Fruit fly (Drosophila melanogaster) whole organism, adult: Measurements from ENCODE around the gene Tsp.

ENCODE experiments used
- CG12768 ChIP-seq: fragments of 200-800 bp; sonication (Bioruptor generic); optimal IDR thresholded peaks from 2 replicates; lab custom pipeline; 2017; ENCODE audit warnings: missing biosample characterization, missing genetic modification characterization, mild to moderate bottlenecking, moderate library complexity, missing genetic modification reagents
- CG14711 ChIP-seq: fragments of 200-800 bp; sonication (Bioruptor generic); optimal IDR thresholded peaks from 2 replicates; lab custom pipeline; 2018; ENCODE audit warnings: missing biosample characterization, mild to moderate bottlenecking, missing genetic modification characterization, moderate library complexity
- CG7101 ChIP-seq: fragments of 200-800 bp; sonication (Bioruptor generic); optimal IDR thresholded peaks from 2 replicates; lab custom pipeline; 2018; ENCODE audit warnings: missing biosample characterization, mild to moderate bottlenecking, missing genetic modification characterization, moderate library complexity
- Crg-1 ChIP-seq: fragments of 200-800 bp; sonication (Bioruptor generic); optimal IDR thresholded peaks from 2 replicates; lab custom pipeline; 2016; ENCODE audit warnings: missing biosample characterization, missing genetic modification characterization
- Mnt ChIP-seq: fragments of 200-800 bp; sonication (Bioruptor generic); optimal IDR thresholded peaks from 2 replicates; lab custom pipeline; 2016; ENCODE audit warnings: missing biosample characterization, mild to moderate bottlenecking, missing genetic modification characterization
- cic ChIP-seq: fragments of 200-800 bp; sonication (Bioruptor generic); optimal IDR thresholded peaks from 2 replicates; lab custom pipeline; 2017; ENCODE audit warnings: missing biosample characterization, mild to moderate bottlenecking, missing genetic modification characterization, moderate library complexity
- kay ChIP-seq: fragments of 200-800 bp; sonication (Bioruptor generic); peaks from one replicate; lab custom pipeline; 2016; ENCODE audit warnings: missing biosample characterization, missing genetic modification characterization, borderline replicate concordance
- ovo ChIP-seq: fragments of 200-800 bp; sonication (Bioruptor generic); optimal IDR thresholded peaks from 2 replicates; lab custom pipeline; 2016; ENCODE audit warnings: missing biosample characterization, missing genetic modification characterization
- toe ChIP-seq: fragments of 200-800 bp; sonication (Bioruptor generic); optimal IDR thresholded peaks from 2 replicates; lab custom pipeline; 2016; ENCODE audit warnings: missing biosample characterization, missing genetic modification characterization

DNA sequence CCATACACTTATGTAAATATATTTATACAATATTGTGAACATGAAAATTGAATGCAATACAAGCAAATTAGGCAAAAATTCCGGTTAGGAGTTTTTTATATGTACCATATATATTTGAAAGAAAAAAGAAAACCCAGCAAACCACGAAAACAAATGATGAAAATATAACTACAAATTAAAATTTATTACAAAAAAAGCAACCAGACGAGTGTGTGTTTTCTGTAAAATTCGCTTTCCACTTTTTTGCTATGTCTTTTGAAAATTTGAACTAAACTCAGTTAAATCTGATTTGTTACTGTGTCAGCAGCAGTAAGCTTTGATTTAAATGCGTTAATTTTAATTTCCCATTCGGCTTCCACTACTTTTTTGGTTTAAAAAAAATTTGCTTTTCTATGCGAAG lies 23.7 kb upstream of the Tsp start, which contains the start of gene TTLL3B:
- TF ChIP-seq kay (GFP tag; lab: Kevin White, UChicago), result no peak
- no peak for TF ChIP-seq CG14711 (tag; lab: Kevin White, UChicago)
- no peak for TF ChIP-seq CG7101 (tag; lab: Kevin White, UChicago)
- no peak for TF ChIP-seq toe (GFP tag; lab: Kevin White, UChicago)
- TF ChIP-seq Mnt, result no peak
- no peak for TF ChIP-seq CG12768 (GFP tag; lab: Kevin White, UChicago)
- no peak for TF ChIP-seq Crg-1 (GFP tag; lab: Kevin White, UChicago)
- TF ChIP-seq cic (GFP tag; lab: Kevin White, UChicago), result no peak
- TF ChIP-seq ovo (GFP tag; lab: Kevin White, UChicago), result no peak
